Worm (Caenorhabditis elegans): ENCODE results near the gene sop-2.

ce11 chrII:12339152-12339551, 592 bp upstream of the sop-2 start:
- peak; percentile 68; the same call in 1 of the 2 replicates for TF ChIP-seq flt-1 (GFP tag; IDR thresholded peaks at IDR 0.05)
- peak; percentile 80 for TF ChIP-seq T22C8.4 (GFP tag; IDR thresholded peaks at IDR 0.05)
